Worm (Caenorhabditis elegans) whole organism, midembryonic: ENCODE results near the gene taf-8.
A peak's percentile ranks its signal among the peaks of the same experiment; 100 is the strongest.
"Not testable (repeated sequence)": the region's sequence is repeated elsewhere in the genome, so short reads cannot be mapped to it uniquely, and the experiment has no call there.

ENCODE experiments used
- T22C8.4 ChIP-seq: fragments of 200-800 bp; sonication (Bioruptor generic); IDR thresholded peaks from 2 replicates; pipeline ENCODE4 v1.3.6; 2022; ENCODE audit warnings: missing genetic modification characterization, missing compliant biosample characterization
- cog-1 ChIP-seq: sonication (generic microtip); optimal IDR thresholded peaks from 2 replicates; lab custom pipeline; 2016; ENCODE audit warnings: missing genetic modification characterization, missing compliant biosample characterization
- flt-1 ChIP-seq: fragments of 200-800 bp; sonication (Bioruptor generic); IDR thresholded peaks from 2 replicates; pipeline ENCODE4 v1.3.6; 2022; ENCODE audit warnings: missing genetic modification characterization, missing compliant biosample characterization
- klf-2 ChIP-seq: fragments of 200-800 bp; sonication (Bioruptor generic); conservative IDR thresholded peaks from 2 replicates; pipeline ENCODE4 v1.3.6; 2022; ENCODE audit warnings: missing genetic modification reagents, missing genetic modification characterization, missing compliant biosample characterization
- med-1 ChIP-seq: sonication (generic microtip); optimal IDR thresholded peaks from 2 replicates; lab custom pipeline; 2017; ENCODE audit warnings: missing genetic modification characterization, mild to moderate bottlenecking, missing compliant biosample characterization, antibody characterized with exemption, missing genetic modification reagents; ENCODE audit not compliant: insufficient read depth
- ref-1 ChIP-seq: fragments of 200-800 bp; sonication (Bioruptor generic); conservative IDR thresholded peaks from 2 replicates; pipeline ENCODE4 v1.3.6; 2022; ENCODE audit warnings: missing genetic modification reagents, missing genetic modification characterization, missing compliant biosample characterization
- tab-1 ChIP-seq: fragments of 200-800 bp; sonication (Bioruptor generic); IDR thresholded peaks from 2 replicates; pipeline ENCODE4 v1.3.6; 2022; ENCODE audit warnings: missing genetic modification characterization, missing compliant biosample characterization
- ztf-23 ChIP-seq: fragments of 200-800 bp; sonication (Bioruptor generic); IDR thresholded peaks from 2 replicates; pipeline ENCODE4 v1.3.6; 2022; ENCODE audit warnings: missing genetic modification reagents, missing genetic modification characterization, missing compliant biosample characterization
- ztf-29 ChIP-seq: fragments of 200-800 bp; sonication (Bioruptor generic); IDR thresholded peaks from 2 replicates; pipeline ENCODE4 v1.3.6; 2022; ENCODE audit warnings: missing genetic modification reagents, missing genetic modification characterization, missing compliant biosample characterization

Gene taf-8

DNA sequence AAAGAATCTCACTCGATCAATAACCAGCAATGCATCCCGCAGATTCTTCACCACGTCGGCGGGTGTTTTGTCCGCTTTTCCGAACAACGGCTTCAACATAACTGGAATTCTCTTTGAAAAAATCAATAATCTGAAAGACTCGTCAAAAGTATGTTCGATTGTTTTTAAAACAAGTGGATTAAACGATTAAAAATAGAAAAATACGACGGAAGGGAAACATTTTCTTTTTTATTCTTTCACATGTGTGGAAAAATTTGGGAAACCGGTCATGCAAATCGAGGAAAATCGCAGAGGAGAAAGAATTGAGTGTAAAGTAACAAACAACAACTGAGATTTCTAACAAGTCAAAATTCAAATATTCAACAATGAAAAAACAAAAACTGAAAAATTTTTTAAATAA is 34.5 kb downstream of the taf-8 start, which contains the start of gene mop-25.2:
TSS of gene mop-25.2 (minus strand) at position 101 of the 400 bp plus-strand sequence.
- TF ChIP-seq klf-2 (GFP tag; lab: Robert Waterston, UW): no peak
- TF ChIP-seq flt-1 (GFP tag; lab: Robert Waterston, UW): no peak
- no peak for TF ChIP-seq ref-1 (GFP tag; lab: Robert Waterston, UW)
- TF ChIP-seq cog-1 (tag; lab: Kevin White, UChicago): no peak
- no peak for TF ChIP-seq tab-1 (GFP tag; lab: Robert Waterston, UW)
- TF ChIP-seq med-1 (GFP tag; lab: Kevin White, UChicago): no peak
- TF ChIP-seq T22C8.4 (GFP tag; lab: Robert Waterston, UW): no peak
- no peak for TF ChIP-seq ztf-23 (GFP tag; lab: Robert Waterston, UW)
- TF ChIP-seq ztf-29 (GFP tag; lab: Robert Waterston, UW): no peak

DNA sequence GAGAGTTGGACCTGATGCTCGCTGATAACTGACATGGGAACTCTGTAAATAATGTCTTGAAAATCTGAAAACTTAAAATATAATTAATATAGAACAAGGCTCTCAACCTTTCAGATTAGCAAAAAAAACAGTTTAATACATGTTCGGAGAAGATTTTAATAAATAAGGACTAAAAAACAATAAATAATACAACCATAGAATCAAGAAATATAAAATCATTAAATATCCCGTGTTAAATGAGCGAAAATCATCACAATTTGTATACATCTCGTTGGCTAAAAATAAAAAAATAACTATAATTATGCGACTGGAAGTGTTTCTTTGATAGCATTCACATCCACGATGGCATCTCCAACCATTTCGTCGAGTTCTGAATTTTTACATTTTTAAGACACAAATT is 35.6 kb downstream of the taf-8 start, which contains the start of gene Y53C12A.10:
TSS of gene Y53C12A.10 (minus strand) at position 101 of the 400 bp plus-strand sequence.
- TF ChIP-seq med-1 (GFP tag; lab: Kevin White, UChicago) (no peak), ztf-29 (GFP tag; lab: Robert Waterston, UW) (no peak), T22C8.4 (GFP tag; lab: Robert Waterston, UW) (no peak), cog-1 (tag; lab: Kevin White, UChicago) (no peak), flt-1 (GFP tag; lab: Robert Waterston, UW) (no peak), ztf-23 (GFP tag; lab: Robert Waterston, UW) (no peak), klf-2 (GFP tag; lab: Robert Waterston, UW) (no peak), ref-1 (GFP tag; lab: Robert Waterston, UW) (no peak), tab-1 (GFP tag; lab: Robert Waterston, UW) (no peak)

DNA sequence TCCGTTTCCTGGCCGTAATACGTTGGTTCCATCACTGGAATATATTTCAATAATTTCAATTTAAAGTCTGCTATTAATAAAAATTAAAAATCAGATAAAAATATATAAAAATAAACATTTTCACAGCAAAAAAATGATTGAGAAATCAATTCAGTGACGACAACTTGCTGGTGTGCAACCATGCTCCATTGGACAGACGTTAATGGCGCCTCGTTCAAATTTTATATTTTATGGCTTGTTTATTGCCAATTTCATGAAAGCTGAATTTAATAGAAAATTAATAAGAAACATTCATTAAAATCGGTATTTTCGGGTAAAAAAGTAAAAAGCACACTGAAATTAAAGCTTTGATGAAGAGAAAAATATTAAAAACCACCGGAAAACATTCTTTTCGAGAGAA is 37.1 kb downstream of the taf-8 start, which contains the start of gene Y53C12A.3:
TSS of gene Y53C12A.3 (minus strand) at position 34 of the 400 bp plus-strand sequence.
- TF ChIP-seq cog-1 (tag; lab: Kevin White, UChicago): peak; percentile 23
- no peak for TF ChIP-seq tab-1 (GFP tag; lab: Robert Waterston, UW)
- 0 out of 2 replicates have a peak, but pooled peaks have one; percentile 7 for TF ChIP-seq ztf-23 (GFP tag; lab: Robert Waterston, UW)

DNA sequence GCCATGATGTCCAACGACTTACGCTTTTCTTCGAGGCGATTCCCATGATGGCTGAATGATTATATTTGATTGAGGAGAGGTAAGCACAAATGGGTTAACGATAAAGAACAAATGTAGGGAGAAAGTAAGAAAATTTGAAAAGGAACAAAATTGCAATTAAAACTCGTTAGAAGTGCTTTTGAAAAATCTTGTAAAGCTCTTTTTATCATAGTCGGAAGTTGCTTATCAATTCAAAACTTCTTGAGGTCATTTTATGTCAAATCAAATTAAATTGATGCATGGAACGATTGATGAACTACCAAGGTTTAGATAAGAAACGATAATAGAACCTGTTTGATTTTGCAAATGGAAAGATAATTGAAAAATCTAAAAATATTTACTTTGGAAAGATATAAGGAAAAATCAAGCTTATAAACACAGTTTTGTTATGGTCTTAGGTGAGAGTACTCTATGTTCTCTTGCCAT is 39.7 kb downstream of the taf-8 start, which contains the start of gene glt-5:
TSS of gene glt-5 (minus strand) at position 51 of the 465 bp plus-strand sequence.
- TF ChIP-seq klf-2 (GFP tag; lab: Robert Waterston, UW) (no peak), T22C8.4 (GFP tag; lab: Robert Waterston, UW) (no peak), med-1 (GFP tag; lab: Kevin White, UChicago) (no peak), ref-1 (GFP tag; lab: Robert Waterston, UW) (no peak), tab-1 (GFP tag; lab: Robert Waterston, UW) (no peak), flt-1 (GFP tag; lab: Robert Waterston, UW) (no peak), ztf-23 (GFP tag; lab: Robert Waterston, UW) (no peak), ztf-29 (GFP tag; lab: Robert Waterston, UW) (no peak), cog-1 (tag; lab: Kevin White, UChicago) (no peak)

DNA sequence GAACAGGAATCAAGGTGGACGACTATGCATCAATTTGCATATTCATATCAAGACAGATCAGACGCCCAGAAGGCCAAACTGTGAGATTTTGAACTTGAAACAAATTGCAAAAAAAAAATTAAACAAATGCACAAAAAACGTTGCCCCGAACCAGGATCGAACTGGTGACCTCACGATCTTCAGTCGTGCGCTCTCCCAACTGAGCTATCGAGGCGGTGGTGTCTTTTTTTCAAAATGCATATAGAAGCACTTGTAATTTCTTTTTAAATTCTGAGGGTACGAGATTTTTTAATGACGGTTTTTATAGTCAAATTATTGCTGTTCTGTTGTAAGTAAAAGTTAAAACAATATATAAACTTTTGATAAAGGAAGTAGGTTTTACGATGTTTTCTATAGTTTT is 44.0 kb downstream of the taf-8 start:
- TF ChIP-seq ztf-23 (GFP tag; lab: Robert Waterston, UW): no peak
- TF ChIP-seq tab-1 (GFP tag; lab: Robert Waterston, UW): peak; percentile 34; the same call in 1 of the 2 replicates
- TF ChIP-seq cog-1 (tag; lab: Kevin White, UChicago): no peak

DNA sequence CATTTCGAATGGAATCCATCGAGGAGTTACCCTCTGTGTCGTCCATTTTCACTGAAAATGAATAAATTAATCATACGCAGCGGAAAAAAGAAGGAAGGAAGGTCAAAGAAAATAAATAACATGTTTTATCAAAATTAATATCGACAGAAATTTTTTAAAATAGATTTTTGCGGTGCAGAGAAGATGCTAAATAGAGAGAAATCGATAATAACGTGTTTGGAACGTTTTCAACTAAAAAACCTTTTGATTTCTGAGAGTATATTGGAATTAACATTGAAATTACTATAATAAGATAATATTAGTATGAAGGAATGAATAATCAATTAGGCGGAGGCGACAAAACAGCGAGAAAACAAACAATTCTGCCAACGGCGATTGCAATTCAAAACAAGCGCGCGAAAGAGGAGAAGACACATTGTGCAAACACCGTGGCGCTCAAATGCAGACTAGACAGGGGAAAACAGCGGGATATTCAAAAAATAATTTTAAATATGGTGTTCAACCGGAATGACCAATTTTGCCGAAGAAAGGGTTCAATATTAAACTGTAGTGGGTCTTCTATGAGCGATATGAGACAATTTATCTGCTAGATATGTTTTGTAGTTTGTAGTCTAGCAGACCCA is 47.4 kb downstream of the taf-8 start, which contains the start of gene wee-1.3:
TSS of gene wee-1.3 (minus strand) at position 51 of the 623 bp plus-strand sequence.
- TF ChIP-seq T22C8.4 (GFP tag; lab: Robert Waterston, UW) (0 out of 2 replicates have a peak, but pooled peaks have one; percentile 23), ref-1 (GFP tag; lab: Robert Waterston, UW) (no peak), cog-1 (tag; lab: Kevin White, UChicago) (peak; percentile 80), flt-1 (GFP tag; lab: Robert Waterston, UW) (0 out of 2 replicates have a peak, but pooled peaks have one; percentile 17)

DNA sequence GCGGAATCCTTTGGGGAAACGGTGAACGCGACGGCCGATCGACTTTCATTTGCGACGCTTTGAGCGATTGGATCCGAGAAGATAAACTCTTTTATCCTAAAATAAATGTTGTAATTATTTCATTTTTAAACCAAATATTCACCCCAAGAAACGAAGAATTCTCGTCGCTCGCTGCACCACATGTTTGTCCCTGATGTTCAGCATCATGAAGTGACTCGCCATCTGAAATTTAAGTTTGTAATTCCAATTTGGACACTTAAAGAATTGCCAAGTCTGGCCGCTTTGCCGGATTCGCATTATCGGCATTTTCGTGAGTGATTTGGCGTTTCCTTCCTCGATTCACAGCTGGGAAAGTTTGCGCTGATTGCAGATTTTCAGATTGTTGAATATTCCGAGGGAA is 48.8 kb downstream of the taf-8 start, which contains the start of gene Y53C12A.6:
TSS of gene Y53C12A.6 (minus strand) at position 101 of the 400 bp plus-strand sequence.
- no peak for TF ChIP-seq T22C8.4 (GFP tag; lab: Robert Waterston, UW)
- TF ChIP-seq cog-1 (tag; lab: Kevin White, UChicago): no peak
- TF ChIP-seq klf-2 (GFP tag; lab: Robert Waterston, UW): no peak
- TF ChIP-seq med-1 (GFP tag; lab: Kevin White, UChicago): no peak

DNA sequence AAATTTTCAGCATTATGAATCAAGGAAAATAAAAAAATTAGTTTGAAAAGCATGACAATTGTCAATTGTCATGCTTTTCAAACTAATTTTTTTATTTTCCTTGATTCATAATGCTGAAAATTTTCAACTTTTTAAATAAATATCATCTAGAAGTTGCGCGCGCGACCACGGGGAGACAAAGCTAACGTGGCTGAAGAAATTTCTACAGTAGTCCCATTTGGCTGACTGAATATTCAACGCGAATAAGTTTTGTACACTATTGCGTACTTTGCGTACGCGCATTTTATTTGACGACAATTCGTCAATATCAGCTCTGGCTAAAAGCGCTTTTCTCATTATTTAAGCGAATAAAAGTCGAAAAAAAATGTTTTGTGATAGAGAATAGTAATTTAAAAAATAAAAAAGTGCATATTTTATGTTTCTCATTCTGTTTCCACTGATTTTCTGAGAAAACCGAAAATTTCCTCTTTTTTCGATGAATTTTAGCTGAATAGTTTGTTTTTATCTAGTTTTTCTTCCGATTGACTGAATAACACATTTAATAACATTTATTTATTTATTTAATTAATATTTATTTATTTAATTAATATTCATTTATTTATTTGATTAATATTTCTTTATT is 49.6 kb downstream of the taf-8 start, which contains the start of gene Y53C12A.11:
TSS of gene Y53C12A.11 (minus strand) at position 68 of the 622 bp plus-strand sequence.
- TF ChIP-seq ref-1 (GFP tag; lab: Robert Waterston, UW); med-1 (GFP tag; lab: Kevin White, UChicago); ztf-23 (GFP tag; lab: Robert Waterston, UW): not testable (repeated sequence)
